Worm (Caenorhabditis elegans) whole organism, L4 larva: ENCODE measurements around the gene T27D12.1.

Experiments used
- T20F7.1 ChIP-seq: fragments of 200-800 bp; sonication (Bioruptor generic); optimal IDR thresholded peaks from 2 replicates; lab custom pipeline; 2018; ENCODE audit warnings: mild to moderate bottlenecking, missing genetic modification characterization, missing compliant biosample characterization
- aly-2 ChIP-seq: sonication (generic microtip); optimal IDR thresholded peaks from 2 replicates; lab custom pipeline; 2018; ENCODE audit warnings: missing biosample characterization, missing genetic modification characterization
- egl-27 ChIP-seq: sonication (generic microtip); optimal IDR thresholded peaks from 3 replicates; lab custom pipeline; 2017; ENCODE audit warnings: missing biosample characterization, missing genetic modification reagents, missing genetic modification characterization
- fos-1 ChIP-seq: fragments of 150-350 bp; optimal IDR thresholded peaks from 2 replicates; lab custom pipeline; 2014; ENCODE audit warnings: missing biosample characterization, missing genetic modification characterization
- lim-7 ChIP-seq: fragments of 200-800 bp; sonication (Bioruptor generic); IDR thresholded peaks from 2 replicates; pipeline ENCODE4 v1.3.6; 2022; ENCODE audit warnings: missing genetic modification characterization, missing compliant biosample characterization
- lin-39 ChIP-seq: fragments of 150-350 bp; optimal IDR thresholded peaks from 2 replicates; lab custom pipeline; 2014; ENCODE audit warnings: missing biosample characterization, missing genetic modification reagents, missing genetic modification characterization
- unc-39 ChIP-seq: sonication (generic microtip); optimal IDR thresholded peaks from 2 replicates; lab custom pipeline; 2017; ENCODE audit warnings: missing biosample characterization, missing genetic modification characterization

DNA sequence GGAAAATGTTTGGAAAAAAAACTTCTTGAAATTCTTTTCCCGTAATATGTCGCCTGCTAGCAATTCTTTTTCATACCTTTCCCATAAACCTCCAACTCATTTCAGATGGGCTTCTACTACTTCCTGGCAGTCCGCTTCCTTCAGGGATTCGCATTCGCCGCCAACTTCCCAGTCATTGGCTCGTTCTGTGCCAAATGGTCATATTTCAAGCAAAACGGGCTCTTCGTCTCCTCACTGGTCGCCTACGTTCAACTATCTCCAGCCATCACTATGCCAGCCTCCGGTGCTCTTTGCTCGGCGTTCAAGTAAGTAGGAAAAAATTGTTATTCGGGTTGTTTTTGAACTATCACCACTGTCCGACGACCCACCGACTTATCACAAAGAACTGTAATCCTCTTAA, 1.7 kb downstream of the T27D12.1 start:
- TF ChIP-seq lin-39 (tag; lab: Kevin White, UChicago): no peak
- TF ChIP-seq lim-7 (GFP tag; lab: Robert Waterston, UW): no peak
- no peak for TF ChIP-seq aly-2 (tag; lab: Kevin White, UChicago)
- no peak for TF ChIP-seq egl-27
- TF ChIP-seq unc-39 (tag; lab: Kevin White, UChicago): no peak
- TF ChIP-seq fos-1 (tag; lab: Kevin White, UChicago): no peak
- TF ChIP-seq T20F7.1: no peak
